Worm (Caenorhabditis elegans): ENCODE data around the gene gar-1.

gar-1 gene

DNA sequence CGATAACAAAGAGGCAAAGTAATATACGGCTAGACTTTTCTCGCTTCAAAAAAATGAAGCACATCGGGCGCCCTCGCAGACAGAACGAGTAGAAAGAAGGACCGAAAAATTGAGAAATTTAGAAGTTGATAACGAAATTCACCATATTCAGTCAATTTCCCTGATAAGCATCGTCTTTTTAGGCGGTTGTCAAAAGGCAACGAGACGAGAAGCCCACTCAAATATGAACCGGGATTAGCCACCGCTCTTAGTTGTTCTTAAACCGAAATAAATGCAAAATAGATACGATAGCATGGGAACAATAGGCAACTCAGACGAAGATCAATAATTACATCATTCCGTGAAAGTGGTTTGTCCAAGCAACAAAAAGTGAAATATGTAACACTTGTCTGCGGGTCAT lies 18.5 kb upstream of the gar-1 start:
- TF ChIP-seq F49E8.2 (tag; optimal IDR thresholded peaks at IDR 0.05; ENCODE audit: borderline replicate concordance) (no peak), rbr-2 (tag; optimal IDR thresholded peaks at IDR 0.05) (no peak), set-16 (GFP tag; IDR thresholded peaks at IDR 0.05) (no peak), zag-1 (tag; optimal IDR thresholded peaks at IDR 0.05) (no peak), dve-1 (tag; optimal IDR thresholded peaks at IDR 0.05; ENCODE audit: insufficient read depth) (peak; percentile 57), mep-1 (tag; optimal IDR thresholded peaks at IDR 0.05) (no peak), Y105C5A.15 (GFP tag; IDR thresholded peaks at IDR 0.05) (no peak), fos-1 (tag; optimal IDR thresholded peaks at IDR 0.05) (no peak), nhr-25 (tag; optimal IDR thresholded peaks at IDR 0.05; ENCODE audit: borderline replicate concordance, insufficient read depth) (no peak), ceh-32 (tag; optimal IDR thresholded peaks at IDR 0.05; ENCODE audit: poor library complexity) (no peak), ztf-7 (tag; optimal IDR thresholded peaks at IDR 0.05) (peak; percentile 15), daf-19 (GFP tag; conservative IDR thresholded peaks at IDR 0.05) (no peak), skn-1 (tag; optimal IDR thresholded peaks at IDR 0.05) (no peak), Y5F2A.4 (GFP tag; optimal IDR thresholded peaks at IDR 0.05) (no peak), pqm-1 (tag; optimal IDR thresholded peaks at IDR 0.05) (peak; percentile 59), T26A8.4 (GFP tag; IDR thresholded peaks at IDR 0.05) (no peak), T20F7.1 (GFP tag; optimal IDR thresholded peaks at IDR 0.05) (no peak), ztf-11 (tag; optimal IDR thresholded peaks at IDR 0.05) (no peak), nhr-77 (tag; optimal IDR thresholded peaks at IDR 0.05) (no peak), daf-16 (GFP tag; optimal IDR thresholded peaks at IDR 0.05) (no peak), daf-16 (tag; optimal IDR thresholded peaks at IDR 0.05) (peak; percentile 48), nhr-48 (tag; optimal IDR thresholded peaks at IDR 0.05) (no peak), daf-12 (tag; optimal IDR thresholded peaks at IDR 0.05) (no peak), unc-62 (GFP tag; optimal IDR thresholded peaks at IDR 0.05 in 1 of 2) (no peak), unc-62 (tag; optimal IDR thresholded peaks at IDR 0.05) (no peak), lin-39 (tag; optimal IDR thresholded peaks at IDR 0.05) (no peak), dmd-8 (GFP tag; IDR thresholded peaks at IDR 0.05) (no peak), ceh-44 (GFP tag; IDR thresholded peaks at IDR 0.05) (no peak), lir-3 (tag; optimal IDR thresholded peaks at IDR 0.05) (no peak), nhr-41 (GFP tag; IDR thresholded peaks at IDR 0.05) (no peak), lsy-2 (tag; optimal IDR thresholded peaks at IDR 0.05) (no peak), hlh-30 (tag; optimal IDR thresholded peaks at IDR 0.05; ENCODE audit: insufficient read depth) (no peak), mdt-29 (GFP tag; IDR thresholded peaks at IDR 0.05) (no peak), nhr-111 (GFP tag; optimal IDR thresholded peaks at IDR 0.05) (no peak)

DNA sequence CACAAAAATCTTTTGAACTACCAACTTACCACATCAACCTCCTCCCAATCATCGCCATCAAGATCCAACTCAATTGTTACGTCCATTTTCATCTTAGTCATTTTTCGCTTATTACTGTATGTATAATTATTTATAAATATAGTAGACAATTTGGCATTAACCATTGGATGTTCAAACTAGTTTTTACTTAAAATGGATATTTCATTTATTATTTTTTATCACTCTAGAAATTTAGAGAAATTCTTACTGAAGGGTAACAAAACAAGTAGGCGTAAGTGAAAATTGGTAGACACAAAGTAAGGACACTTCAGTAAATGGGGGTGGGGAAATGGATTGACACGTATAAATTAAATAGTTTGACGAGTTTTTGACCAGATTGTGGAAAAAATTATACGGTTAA lies 15.1 kb upstream of the gar-1 start, which contains the start of gene actl-1:
actl-1 (minus strand) TSS at position 101 of the 400 bp plus-strand sequence.
- TF ChIP-seq madf-9 (GFP tag; conservative IDR thresholded peaks at IDR 0.05) (no peak), nhr-6 (tag; optimal IDR thresholded peaks at IDR 0.05) (no peak), gei-8 (GFP tag; optimal IDR thresholded peaks at IDR 0.05) (no peak), vab-7 (GFP tag; IDR thresholded peaks at IDR 0.05) (no peak), lin-15B (tag; optimal IDR thresholded peaks at IDR 0.05) (no peak), nhr-11 (tag; optimal IDR thresholded peaks at IDR 0.05) (no peak)

DNA sequence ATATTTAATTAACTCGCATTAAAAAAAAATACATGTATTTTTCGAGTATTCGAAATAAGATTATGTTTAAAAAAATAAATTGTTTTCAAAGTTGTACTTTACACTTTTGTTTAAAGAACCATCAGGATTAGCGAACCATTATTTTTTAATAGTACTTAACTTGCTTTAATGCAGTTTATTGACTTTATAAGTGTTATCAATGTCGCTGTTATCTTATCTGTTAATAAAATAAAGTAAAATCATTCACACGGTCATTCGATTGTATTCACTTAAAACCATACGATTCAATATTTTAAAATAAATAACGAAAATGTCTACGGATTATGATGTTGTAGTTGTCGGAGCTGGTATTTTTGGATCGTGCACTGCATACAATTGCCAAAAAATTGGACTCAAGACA lies 8.1 kb downstream of the gar-1 start, which contains the start of gene C15B12.1:
C15B12.1 (plus strand) TSS at position 271 of the 400 bp plus-strand sequence.
- TF ChIP-seq php-3 (GFP tag; IDR thresholded peaks at IDR 0.05) (peak; percentile 70), mxl-2 (GFP tag; conservative IDR thresholded peaks at IDR 0.05) (no peak), nhr-28 (tag; optimal IDR thresholded peaks at IDR 0.05) (peak; percentile 22), pqm-1 (tag; optimal IDR thresholded peaks at IDR 0.05) (peak; percentile 16), dve-1 (tag; optimal IDR thresholded peaks at IDR 0.05; ENCODE audit: insufficient read depth) (peak; percentile 36)
